Worm (Caenorhabditis elegans) whole organism, mixed stage, embryonic: Measurements from ENCODE around the gene aps-2.

ENCODE experiments used
- M03D4.4 ChIP-seq: sonication (generic microtip); optimal IDR thresholded peaks from 2 replicates; lab custom pipeline; 2017; ENCODE audit warnings: mild to moderate bottlenecking, missing genetic modification characterization, missing compliant biosample characterization
- bed-3 ChIP-seq: fragments of 200-800 bp; sonication (Bioruptor generic); optimal IDR thresholded peaks from 3 replicates; lab custom pipeline; 2018; ENCODE audit warnings: mild to moderate bottlenecking, missing genetic modification characterization, moderate library complexity, missing compliant biosample characterization
- blmp-1 ChIP-seq: fragments of 150-350 bp; optimal IDR thresholded peaks from 2 replicates; lab custom pipeline; 2014; ENCODE audit warnings: missing biosample characterization, missing genetic modification characterization
- ceh-43 ChIP-seq: fragments of 200-800 bp; sonication (Bioruptor generic); optimal IDR thresholded peaks from 2 replicates; lab custom pipeline; 2018; ENCODE audit warnings: mild to moderate bottlenecking, missing genetic modification characterization, moderate library complexity, missing compliant biosample characterization
- ceh-83 ChIP-seq: fragments of 200-800 bp; sonication (Bioruptor generic); optimal IDR thresholded peaks from 2 replicates; lab custom pipeline; 2018; ENCODE audit warnings: mild to moderate bottlenecking, missing genetic modification characterization, missing compliant biosample characterization
- ces-1 ChIP-seq: fragments of 150-350 bp; optimal IDR thresholded peaks from 2 replicates; lab custom pipeline; 2014; ENCODE audit warnings: missing biosample characterization, missing genetic modification reagents, missing genetic modification characterization
- drap-1 ChIP-seq: fragments of 200-800 bp; sonication (Bioruptor generic); optimal IDR thresholded peaks from 3 replicates; lab custom pipeline; 2018; ENCODE audit warnings: mild to moderate bottlenecking, missing genetic modification characterization, missing compliant biosample characterization
- elt-1 ChIP-seq: sonication (generic microtip); optimal IDR thresholded peaks from 2 replicates; lab custom pipeline; 2017; ENCODE audit warnings: missing genetic modification characterization, mild to moderate bottlenecking, missing compliant biosample characterization, antibody characterized with exemption, moderate library complexity, borderline replicate concordance; ENCODE audit not compliant: insufficient read depth
- elt-3 ChIP-seq: fragments of 150-350 bp; optimal IDR thresholded peaks from 2 replicates; lab custom pipeline; 2014; ENCODE audit warnings: missing biosample characterization, missing genetic modification characterization
- flh-1 ChIP-seq: fragments of 200-800 bp; sonication (Bioruptor generic); optimal IDR thresholded peaks from 2 replicates; lab custom pipeline; 2018; ENCODE audit warnings: mild to moderate bottlenecking, missing genetic modification characterization, moderate library complexity, missing compliant biosample characterization
- ham-2 ChIP-seq: fragments of 200-800 bp; sonication (Bioruptor generic); optimal IDR thresholded peaks from 2 replicates; lab custom pipeline; 2018; ENCODE audit warnings: mild to moderate bottlenecking, missing genetic modification characterization, missing compliant biosample characterization
- hlh-1 ChIP-seq: fragments of 150-350 bp; optimal IDR thresholded peaks from 2 replicates; lab custom pipeline; 2014; ENCODE audit warnings: missing biosample characterization, missing genetic modification reagents, missing genetic modification characterization
- lin-13 ChIP-seq: fragments of 150-350 bp; optimal IDR thresholded peaks from 2 replicates; lab custom pipeline; 2014; ENCODE audit warnings: missing biosample characterization, missing genetic modification characterization
- lin-32 ChIP-seq: fragments of 200-800 bp; sonication (Bioruptor generic); optimal IDR thresholded peaks from 2 replicates; lab custom pipeline; 2018; ENCODE audit warnings: mild to moderate bottlenecking, missing genetic modification characterization, missing compliant biosample characterization
- lsy-2 ChIP-seq: fragments of 150-350 bp; optimal IDR thresholded peaks from 2 replicates; lab custom pipeline; 2014; ENCODE audit warnings: missing biosample characterization, missing genetic modification characterization
- mep-1 ChIP-seq: fragments of 150-350 bp; optimal IDR thresholded peaks from 2 replicates; lab custom pipeline; 2017; ENCODE audit warnings: missing biosample characterization, missing genetic modification reagents, missing genetic modification characterization, inconsistent platforms
- mls-2 ChIP-seq: sonication (generic microtip); optimal IDR thresholded peaks from 2 replicates; lab custom pipeline; 2016; ENCODE audit warnings: mild to moderate bottlenecking, missing genetic modification characterization, moderate library complexity, missing compliant biosample characterization
- nhr-12 ChIP-seq: fragments of 150-350 bp; optimal IDR thresholded peaks from 2 replicates; lab custom pipeline; 2014; ENCODE audit warnings: missing biosample characterization, missing genetic modification characterization
- nhr-237 ChIP-seq: fragments of 150-350 bp; optimal IDR thresholded peaks from 2 replicates; lab custom pipeline; 2014; ENCODE audit warnings: missing biosample characterization, missing genetic modification characterization
- pha-4 ChIP-seq: fragments of 150-350 bp; optimal IDR thresholded peaks from 2 replicates; lab custom pipeline; 2018; ENCODE audit warnings: missing biosample characterization, missing genetic modification reagents, missing genetic modification characterization
- sem-2 ChIP-seq: fragments of 200-800 bp; sonication (Bioruptor generic); optimal IDR thresholded peaks from 2 replicates; lab custom pipeline; 2018; ENCODE audit warnings: mild to moderate bottlenecking, missing genetic modification characterization, missing compliant biosample characterization
- snpc-4 ChIP-seq: fragments of 150-350 bp; optimal IDR thresholded peaks from 2 replicates; lab custom pipeline; 2014; ENCODE audit warnings: missing biosample characterization, missing genetic modification characterization
- sptf-1 ChIP-seq: sonication (generic microtip); optimal IDR thresholded peaks from 2 replicates; lab custom pipeline; 2017; ENCODE audit warnings: mild to moderate bottlenecking, missing genetic modification characterization, moderate library complexity, missing compliant biosample characterization
- tbx-8 ChIP-seq: fragments of 200-800 bp; sonication (Bioruptor generic); optimal IDR thresholded peaks from 2 replicates; lab custom pipeline; 2018; ENCODE audit warnings: mild to moderate bottlenecking, missing genetic modification characterization, moderate library complexity, missing compliant biosample characterization
- unc-120 ChIP-seq: sonication (generic microtip); optimal IDR thresholded peaks from 2 replicates; lab custom pipeline; 2017; ENCODE audit warnings: missing genetic modification characterization, missing compliant biosample characterization; ENCODE audit not compliant: poor library complexity, severe bottlenecking
- unc-62 ChIP-seq: fragments of 150-350 bp; optimal IDR thresholded peaks from 2 replicates; lab custom pipeline; 2014; ENCODE audit warnings: missing biosample characterization, missing genetic modification reagents, missing genetic modification characterization
- zip-8 ChIP-seq: fragments of 150-350 bp; optimal IDR thresholded peaks from 2 replicates; lab custom pipeline; 2014; ENCODE audit warnings: missing biosample characterization, missing genetic modification characterization

aps-2 gene

DNA sequence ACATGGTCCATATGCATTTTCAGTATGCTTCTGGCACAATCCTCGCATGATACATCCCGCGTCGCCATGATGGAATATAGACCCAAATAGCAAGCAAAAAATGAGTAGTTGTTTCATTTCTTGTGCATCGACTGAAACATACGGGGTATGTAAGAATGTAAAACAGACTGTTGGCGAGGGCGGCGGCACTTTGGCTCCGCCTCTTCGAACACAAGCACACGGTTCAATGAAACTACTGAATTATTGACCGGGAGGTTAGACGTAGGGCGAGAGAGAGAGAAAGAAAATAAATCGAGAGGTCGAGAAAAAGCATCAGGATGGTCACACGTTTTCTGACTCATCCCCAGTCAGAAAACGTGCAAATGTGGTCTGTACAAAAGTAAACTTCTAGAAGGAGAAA, 21.9 kb downstream of the aps-2 start:
- TF ChIP-seq ces-1 (GFP tag; lab: Kevin White, UChicago) (no peak), mls-2 (tag; lab: Kevin White, UChicago) (no peak), tbx-8 (GFP tag; lab: Kevin White, UChicago) (no peak), zip-8 (tag; lab: Kevin White, UChicago) (no peak), nhr-237 (no peak), unc-62 (GFP tag; lab: Kevin White, UChicago) (no peak), pha-4 (tag; lab: Kevin White, UChicago) (no peak), mep-1 (tag; lab: Kevin White, UChicago) (no peak), M03D4.4 (tag; lab: Kevin White, UChicago) (no peak), elt-3 (no peak), unc-120 (tag; lab: Kevin White, UChicago) (no peak), hlh-1 (no peak), nhr-12 (no peak), ceh-43 (no peak), flh-1 (no peak), ceh-83 (GFP tag; lab: Kevin White, UChicago) (no peak), lin-13 (no peak)

DNA sequence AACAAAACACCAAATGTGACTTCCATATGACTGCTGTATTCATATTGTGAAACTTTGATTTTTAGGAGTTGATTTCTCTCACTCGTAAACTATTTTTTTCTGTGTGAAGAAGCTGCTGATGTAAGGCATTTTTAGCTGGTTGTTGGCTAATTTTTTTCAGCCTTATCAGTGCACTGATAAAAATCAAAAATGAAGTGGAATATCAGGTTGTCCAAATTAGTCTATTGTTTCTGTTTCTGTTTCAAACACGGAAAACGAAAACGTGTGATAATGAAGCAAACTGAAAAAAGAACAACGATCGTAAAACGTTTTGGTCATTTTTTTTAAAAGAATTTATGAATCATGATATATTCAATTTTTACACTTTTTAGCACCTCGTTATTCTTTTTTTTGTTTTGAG, 22.7 kb downstream of the aps-2 start:
- no peak for TF ChIP-seq M03D4.4 (tag; lab: Kevin White, UChicago)
- TF ChIP-seq drap-1 (GFP tag; lab: Kevin White, UChicago), result no peak
- TF ChIP-seq sem-2 (GFP tag; lab: Kevin White, UChicago), result no peak
- TF ChIP-seq, all 35 proteins: peak for 0

ce11 chrX:4484072-4484471, 26.0 kb downstream of the aps-2 start:
- TF ChIP-seq pha-4 (tag; lab: Kevin White, UChicago) (no peak), ceh-83 (GFP tag; lab: Kevin White, UChicago) (no peak), lsy-2 (tag; lab: Kevin White, UChicago) (no peak), drap-1 (GFP tag; lab: Kevin White, UChicago) (no peak)

ce11 chrX:4488807-4489336, 30.8 kb downstream of the aps-2 start, which contains the start of gene ncr-1:
Gene ncr-1, minus strand, starts transcription at chrX:4488857.
- TF ChIP-seq bed-3 (GFP tag; lab: Kevin White, UChicago) (no peak), elt-1 (tag; lab: Kevin White, UChicago) (no peak), tbx-8 (GFP tag; lab: Kevin White, UChicago) (no peak), mep-1 (tag; lab: Kevin White, UChicago) (no peak), ces-1 (GFP tag; lab: Kevin White, UChicago) (peak; percentile 8), M03D4.4 (tag; lab: Kevin White, UChicago) (no peak), snpc-4 (tag; lab: Kevin White, UChicago) (no peak), ham-2 (GFP tag; lab: Kevin White, UChicago) (no peak)

ce11 chrX:4490400-4490799, 32.3 kb downstream of the aps-2 start:
- TF ChIP-seq ces-1 (GFP tag; lab: Kevin White, UChicago) (peak; percentile 15), unc-62 (GFP tag; lab: Kevin White, UChicago) (no peak)

DNA sequence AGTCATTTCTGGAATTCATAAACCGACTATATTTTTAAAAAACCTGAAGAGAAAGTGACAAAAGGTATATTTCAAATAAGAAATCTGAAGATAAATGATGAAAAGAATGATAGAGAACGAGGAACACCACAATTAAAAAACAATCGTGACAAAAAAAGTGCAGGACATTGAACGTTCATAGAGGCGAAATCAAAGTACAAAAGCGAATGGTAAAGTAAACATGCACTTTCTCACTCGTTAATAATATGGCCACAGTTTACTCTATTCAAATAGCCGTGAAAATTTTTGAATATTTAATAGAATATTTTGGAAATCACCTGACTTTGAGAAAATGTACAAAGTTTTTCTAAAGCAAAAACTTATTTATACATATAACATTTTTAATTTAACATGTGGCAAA, 34.1 kb downstream of the aps-2 start, which contains the start of gene F46H6.5:
F46H6.5 (minus strand) TSS at position 10 of the 400 bp plus-strand sequence.
- TF ChIP-seq zip-8 (tag; lab: Kevin White, UChicago), result no peak
- no peak for TF ChIP-seq blmp-1 (tag; lab: Kevin White, UChicago)
- TF ChIP-seq nhr-237, result no peak
- no peak for TF ChIP-seq lin-32 (GFP tag; lab: Kevin White, UChicago)
- no peak for TF ChIP-seq M03D4.4 (tag; lab: Kevin White, UChicago)
- TF ChIP-seq ces-1 (GFP tag; lab: Kevin White, UChicago), result no peak
- no peak for TF ChIP-seq sem-2 (GFP tag; lab: Kevin White, UChicago)
- no peak for TF ChIP-seq mls-2 (tag; lab: Kevin White, UChicago)
- no peak for TF ChIP-seq lsy-2 (tag; lab: Kevin White, UChicago)
- no peak for TF ChIP-seq unc-62 (GFP tag; lab: Kevin White, UChicago)
- no peak for TF ChIP-seq bed-3 (GFP tag; lab: Kevin White, UChicago)
- no peak for TF ChIP-seq sptf-1
- no peak for TF ChIP-seq ceh-43
- TF ChIP-seq hlh-1, result no peak
